Worm (Caenorhabditis elegans) whole organism, mixed stage, embryonic: ENCODE measurements around the gene nhr-45.

Experiments used
- ham-2 ChIP-seq: fragments of 200-800 bp; sonication (Bioruptor generic); optimal IDR thresholded peaks from 2 replicates; lab custom pipeline; 2018; ENCODE audit warnings: mild to moderate bottlenecking, missing genetic modification characterization, missing compliant biosample characterization
- hlh-1 ChIP-seq: fragments of 150-350 bp; optimal IDR thresholded peaks from 2 replicates; lab custom pipeline; 2014; ENCODE audit warnings: missing biosample characterization, missing genetic modification reagents, missing genetic modification characterization
- sem-2 ChIP-seq: fragments of 200-800 bp; sonication (Bioruptor generic); optimal IDR thresholded peaks from 2 replicates; lab custom pipeline; 2018; ENCODE audit warnings: mild to moderate bottlenecking, missing genetic modification characterization, missing compliant biosample characterization
- snpc-4 ChIP-seq: fragments of 150-350 bp; optimal IDR thresholded peaks from 2 replicates; lab custom pipeline; 2014; ENCODE audit warnings: missing biosample characterization, missing genetic modification characterization
- ztf-11 ChIP-seq: fragments of 150-350 bp; optimal IDR thresholded peaks from 2 replicates; lab custom pipeline; 2014; ENCODE audit warnings: missing biosample characterization, missing genetic modification characterization

- TF ChIP-seq ztf-11 (tag; lab: Kevin White, UChicago) (no peak), snpc-4 (tag; lab: Kevin White, UChicago) (no peak), ham-2 (no peak), sem-2 (GFP tag; lab: Kevin White, UChicago) (no peak), hlh-1 (tag; lab: Kevin White, UChicago) (no peak)
Measured at ce11 chrX:4619582-4619981, 40.5 kb downstream of the nhr-45 start, which contains the start of gene pqn-65.
